Worm (Caenorhabditis elegans) whole organism, mixed stage, embryonic: Measurements from ENCODE around the gene Y25C1A.8.

ENCODE experiments used
- bed-3 ChIP-seq: fragments of 200-800 bp; sonication (Bioruptor generic); optimal IDR thresholded peaks from 3 replicates; lab custom pipeline; 2018; ENCODE audit warnings: mild to moderate bottlenecking, missing genetic modification characterization, moderate library complexity, missing compliant biosample characterization
- ceh-83 ChIP-seq: fragments of 200-800 bp; sonication (Bioruptor generic); optimal IDR thresholded peaks from 2 replicates; lab custom pipeline; 2018; ENCODE audit warnings: mild to moderate bottlenecking, missing genetic modification characterization, missing compliant biosample characterization
- drap-1 ChIP-seq: fragments of 200-800 bp; sonication (Bioruptor generic); optimal IDR thresholded peaks from 3 replicates; lab custom pipeline; 2018; ENCODE audit warnings: mild to moderate bottlenecking, missing genetic modification characterization, missing compliant biosample characterization
- elt-1 ChIP-seq: sonication (generic microtip); optimal IDR thresholded peaks from 2 replicates; lab custom pipeline; 2017; ENCODE audit warnings: missing genetic modification characterization, mild to moderate bottlenecking, missing compliant biosample characterization, antibody characterized with exemption, moderate library complexity, borderline replicate concordance; ENCODE audit not compliant: insufficient read depth
- lin-13 ChIP-seq: fragments of 150-350 bp; optimal IDR thresholded peaks from 2 replicates; lab custom pipeline; 2014; ENCODE audit warnings: missing biosample characterization, missing genetic modification characterization
- nhr-28 ChIP-seq: fragments of 150-350 bp; optimal IDR thresholded peaks from 2 replicates; lab custom pipeline; 2014; ENCODE audit warnings: missing biosample characterization, missing genetic modification characterization
- snpc-4 ChIP-seq: fragments of 150-350 bp; optimal IDR thresholded peaks from 2 replicates; lab custom pipeline; 2014; ENCODE audit warnings: missing biosample characterization, missing genetic modification characterization
- unc-62 ChIP-seq: fragments of 150-350 bp; optimal IDR thresholded peaks from 2 replicates; lab custom pipeline; 2014; ENCODE audit warnings: missing biosample characterization, missing genetic modification reagents, missing genetic modification characterization

- no peak for TF ChIP-seq drap-1 (GFP tag; lab: Kevin White, UChicago)
- no peak for TF ChIP-seq bed-3 (GFP tag; lab: Kevin White, UChicago)
- no peak for TF ChIP-seq nhr-28 (tag; lab: Kevin White, UChicago)
- no peak for TF ChIP-seq ceh-83
- no peak for TF ChIP-seq lin-13 (tag; lab: Kevin White, UChicago)
- no peak for TF ChIP-seq unc-62 (GFP tag; lab: Kevin White, UChicago)
- no peak for TF ChIP-seq elt-1 (tag; lab: Kevin White, UChicago)
- TF ChIP-seq snpc-4: no peak
Measured at ce11 chrII:3100546-3100945, 23.8 kb upstream of the Y25C1A.8 start, which contains the start of gene srg-24.
